Worm (Caenorhabditis elegans) whole organism, L2 larva: ENCODE results near the gene snf-9.

Source experiments
- elt-1 ChIP-seq: fragments of 150-350 bp; optimal IDR thresholded peaks from 2 replicates; lab custom pipeline; 2014; ENCODE audit warnings: missing biosample characterization, missing genetic modification characterization
- fos-1 ChIP-seq: fragments of 150-350 bp; optimal IDR thresholded peaks from 2 replicates; lab custom pipeline; 2014; ENCODE audit warnings: missing biosample characterization, missing genetic modification characterization
- lin-11 ChIP-seq: fragments of 150-350 bp; sonication (generic microtip); optimal IDR thresholded peaks from 2 replicates; lab custom pipeline; 2014; ENCODE audit warnings: missing biosample characterization, missing genetic modification characterization, inconsistent platforms, mixed read lengths
- nhr-23 ChIP-seq: fragments of 150-350 bp; optimal IDR thresholded peaks from 2 replicates; lab custom pipeline; 2014; ENCODE audit warnings: missing biosample characterization, missing genetic modification reagents, missing genetic modification characterization
- nhr-25 ChIP-seq: fragments of 150-350 bp; sonication (generic microtip); optimal IDR thresholded peaks from 3 replicates; lab custom pipeline; 2014; ENCODE audit warnings: missing biosample characterization, missing genetic modification characterization
- nhr-77 ChIP-seq: fragments of 150-350 bp; optimal IDR thresholded peaks from 2 replicates; lab custom pipeline; 2014; ENCODE audit warnings: missing biosample characterization, missing genetic modification characterization
- peb-1 ChIP-seq: fragments of 150-350 bp; optimal IDR thresholded peaks from 2 replicates; lab custom pipeline; 2014; ENCODE audit warnings: missing biosample characterization, missing genetic modification characterization
- sem-4 ChIP-seq: fragments of 150-350 bp; optimal IDR thresholded peaks from 2 replicates; lab custom pipeline; 2014; ENCODE audit warnings: missing biosample characterization, missing genetic modification reagents, missing genetic modification characterization
- skn-1 ChIP-seq: sonication (generic microtip); optimal IDR thresholded peaks from 2 replicates; lab custom pipeline; 2017; ENCODE audit warnings: missing biosample characterization, missing genetic modification characterization
- unc-39 ChIP-seq: fragments of 150-350 bp; optimal IDR thresholded peaks from 2 replicates; lab custom pipeline; 2014; ENCODE audit warnings: missing biosample characterization, missing genetic modification characterization

DNA sequence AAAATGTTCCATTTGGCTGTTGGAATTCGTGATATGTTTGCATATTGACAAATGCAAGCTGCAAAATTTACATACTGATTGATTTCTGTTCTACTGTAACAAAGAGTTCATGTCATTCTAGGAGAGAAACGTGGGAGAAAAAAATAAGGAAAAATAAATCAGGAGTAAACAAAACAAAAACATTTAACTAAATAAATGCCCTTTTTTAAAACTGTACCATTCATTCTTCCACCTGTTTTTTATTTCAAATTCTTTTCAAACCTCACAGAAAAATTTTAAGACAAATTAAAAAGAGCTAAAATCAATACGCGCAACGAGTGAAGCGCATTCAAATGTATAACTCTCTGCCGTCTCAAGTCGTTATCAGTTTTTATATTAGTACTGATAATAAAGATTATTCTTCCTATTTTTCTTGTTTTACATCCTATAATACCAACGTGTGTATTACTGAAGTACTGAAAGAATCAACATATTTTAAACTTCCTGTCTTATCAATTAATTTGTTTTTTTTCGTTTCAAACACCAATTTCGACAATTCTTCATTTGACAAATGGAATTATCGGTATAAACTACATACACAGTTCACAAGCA is 27.1 kb downstream of the snf-9 start, which contains the start of gene C49C3.10:
- TF ChIP-seq elt-1 (tag; lab: Kevin White, UChicago) (no peak), nhr-25 (no peak), nhr-23 (no peak), unc-39 (tag; lab: Kevin White, UChicago) (no peak), nhr-77 (tag; lab: Kevin White, UChicago) (no peak), lin-11 (no peak), skn-1 (tag; lab: Kevin White, UChicago) (peak; percentile 55), peb-1 (tag; lab: Kevin White, UChicago) (no peak), fos-1 (tag; lab: Kevin White, UChicago) (peak; percentile 74), sem-4 (tag; lab: Kevin White, UChicago) (no peak)
